Fruit fly (Drosophila melanogaster): ENCODE results near the gene CG34135.

CG34135 gene

dm6 chr3R:8767998-8768397, at the start of gene CG34135, which contains the start of gene CG11768:
TSS of gene CG34135 (minus strand) at chr3R:8768191.
TSS of gene CG11768 (minus strand) at chr3R:8768200.
- no peak for TF ChIP-seq Rel (GFP tag; optimal IDR thresholded peaks at IDR 0.05)
- no peak for TF ChIP-seq Rel (tag; optimal IDR thresholded peaks at IDR 0.05)
- TF ChIP-seq dl (GFP tag; optimal IDR thresholded peaks at IDR 0.05; ENCODE audit: insufficient read depth in 1 of 2, partially characterized antibody in 2 of 2) = no peak
- no peak for TF ChIP-seq psq (GFP tag; optimal IDR thresholded peaks at IDR 0.05)
- no peak for TF ChIP-seq OdsH (GFP tag; optimal IDR thresholded peaks at IDR 0.05)
- no peak for TF ChIP-seq brk (GFP tag; optimal IDR thresholded peaks at IDR 0.05)
- TF ChIP-seq Dif (GFP tag; optimal IDR thresholded peaks at IDR 0.05; ENCODE audit: partially characterized antibody) = no peak
- TF ChIP-seq sv (GFP tag; optimal IDR thresholded peaks at IDR 0.05) = no peak
- TF ChIP-seq pan (optimal IDR thresholded peaks at IDR 0.05) = no peak
- TF ChIP-seq dmrt93B (GFP tag; optimal IDR thresholded peaks at IDR 0.05) = no peak
- TF ChIP-seq CG32264 (GFP tag; optimal IDR thresholded peaks at IDR 0.05) = no peak
- TF ChIP-seq Hr83 (GFP tag; optimal IDR thresholded peaks at IDR 0.05; ENCODE audit: poor library complexity, severe bottlenecking) = no peak
- TF ChIP-seq Abd-B (GFP tag; optimal IDR thresholded peaks at IDR 0.05) = no peak
- no peak for TF ChIP-seq Mio (GFP tag; optimal IDR thresholded peaks at IDR 0.05)
- no peak for TF ChIP-seq Jra (GFP tag; optimal IDR thresholded peaks at IDR 0.05)
- no peak for TF ChIP-seq woc (GFP tag; optimal IDR thresholded peaks at IDR 0.05)
- TF ChIP-seq fru (GFP tag; optimal IDR thresholded peaks at IDR 0.05) = no peak
- TF ChIP-seq Hnf4 (GFP tag; optimal IDR thresholded peaks at IDR 0.05) = no peak
- no peak for TF ChIP-seq jim (GFP tag; optimal IDR thresholded peaks at IDR 0.05)
- TF ChIP-seq ey (GFP tag; optimal IDR thresholded peaks at IDR 0.05) = no peak
- no peak for TF ChIP-seq CrebA (GFP tag; optimal IDR thresholded peaks at IDR 0.05; ENCODE audit: borderline replicate concordance)

dm6 chr3R:8815074-8815473, 47.1 kb upstream of the CG34135 start:
- TF ChIP-seq sage (GFP tag; optimal IDR thresholded peaks at IDR 0.05) = no peak
- no peak for TF ChIP-seq OdsH (GFP tag; optimal IDR thresholded peaks at IDR 0.05)
- TF ChIP-seq Hnf4 (GFP tag; optimal IDR thresholded peaks at IDR 0.05) = no peak
- TF ChIP-seq Jra (GFP tag; optimal IDR thresholded peaks at IDR 0.05) = no peak

DNA sequence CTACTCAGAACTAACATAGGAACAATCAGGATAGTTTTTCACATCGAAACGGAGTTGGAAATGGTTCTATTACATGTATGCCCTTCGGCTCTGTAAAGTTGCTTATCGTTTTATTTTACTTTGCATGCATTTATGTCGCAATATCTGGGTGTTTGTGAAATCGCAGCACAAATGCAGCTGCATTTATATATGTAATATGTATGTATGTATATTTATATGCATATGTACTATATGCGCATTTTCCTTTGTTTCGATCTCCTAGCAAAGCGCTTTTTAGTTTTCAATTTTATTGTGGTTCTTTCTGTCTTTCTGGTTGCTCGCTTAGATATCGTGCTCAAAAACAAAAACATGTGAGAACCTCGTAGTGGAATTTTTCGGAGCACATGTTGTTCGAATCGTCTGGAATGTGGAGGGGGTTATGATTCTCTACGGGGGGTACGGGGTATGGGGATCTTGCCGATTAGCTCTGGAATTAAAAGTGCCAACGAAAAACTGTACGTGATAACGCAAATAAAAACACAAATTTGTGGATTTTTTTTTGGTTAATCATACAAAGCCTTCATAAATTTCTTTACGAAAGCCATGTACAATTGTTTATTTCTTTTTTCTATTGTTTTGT, 46.1 kb upstream of the CG34135 start:
- TF ChIP-seq Rel (GFP tag; optimal IDR thresholded peaks at IDR 0.05) (no peak), Rel (tag; optimal IDR thresholded peaks at IDR 0.05) (peak; percentile 59), Myc (optimal IDR thresholded peaks at IDR 0.05) (no peak), Sp1 (GFP tag; optimal IDR thresholded peaks at IDR 0.05) (peak; percentile 1)

DNA sequence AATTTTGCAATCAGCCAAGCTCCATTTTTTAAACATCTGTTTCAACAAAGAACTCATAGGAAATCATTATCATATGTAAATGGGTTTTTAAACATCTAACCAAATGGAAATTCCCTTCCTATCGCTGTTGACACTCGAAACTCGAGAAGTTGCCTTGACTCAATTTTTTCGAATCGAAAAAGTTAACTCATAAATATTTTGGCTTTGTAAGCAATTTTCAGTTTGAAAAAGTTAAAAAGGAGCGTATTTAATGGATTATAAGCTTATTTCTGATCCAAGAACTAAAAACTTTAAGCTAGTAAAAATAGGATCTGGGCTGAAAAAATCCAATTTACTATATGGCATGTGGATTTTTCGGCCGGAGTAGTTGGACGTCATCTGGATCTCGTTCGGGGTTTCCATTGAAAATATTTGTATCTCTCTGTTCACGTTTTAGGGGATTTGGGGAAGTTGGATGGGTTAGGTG, 45.2 kb upstream of the CG34135 start, which contains the start of gene CG9837:
Gene CG9837, minus strand, starts transcription at position 416 of the 466 bp plus-strand sequence.
- TF ChIP-seq usp (GFP tag; optimal IDR thresholded peaks at IDR 0.05) (no peak), Mio (GFP tag; optimal IDR thresholded peaks at IDR 0.05) (no peak), GATAd (GFP tag; optimal IDR thresholded peaks at IDR 0.05) (no peak), CG9705 (GFP tag; optimal IDR thresholded peaks at IDR 0.05) (no peak), rgr (GFP tag; optimal IDR thresholded peaks at IDR 0.05) (no peak), HLH106 (tag; optimal IDR thresholded peaks at IDR 0.05) (no peak), Hr83 (GFP tag; optimal IDR thresholded peaks at IDR 0.05; ENCODE audit: poor library complexity, severe bottlenecking) (no peak), lola (GFP tag; optimal IDR thresholded peaks at IDR 0.05) (no peak), tai (GFP tag; optimal IDR thresholded peaks at IDR 0.05) (no peak), CrebA (GFP tag; optimal IDR thresholded peaks at IDR 0.05; ENCODE audit: borderline replicate concordance) (no peak), Dif (GFP tag; optimal IDR thresholded peaks at IDR 0.05; ENCODE audit: partially characterized antibody) (no peak), N (GFP tag; optimal IDR thresholded peaks at IDR 0.05) (no peak), Hnf4 (GFP tag; optimal IDR thresholded peaks at IDR 0.05) (no peak), Vsx2 (GFP tag; optimal IDR thresholded peaks at IDR 0.05; ENCODE audit: partially characterized antibody) (no peak)
